Fruit fly (Drosophila melanogaster) whole organism, embryonic: ENCODE measurements around the gene CG5715.

Experiments
- Atf6 ChIP-seq: fragments of 200-800 bp; sonication (Bioruptor generic); IDR thresholded peaks from 2 replicates; pipeline ENCODE4 v1.3.6; 2022; ENCODE audit warnings: missing biosample characterization, missing genetic modification characterization
- Bgb ChIP-seq: fragments of 200-800 bp; sonication (Bioruptor generic); IDR thresholded peaks from 2 replicates; pipeline ENCODE4 v1.3.6; 2022; ENCODE audit warnings: missing biosample characterization, missing genetic modification characterization; ENCODE audit not compliant: partially characterized antibody
- CG1024 ChIP-seq: fragments of 200-800 bp; sonication (Bioruptor generic); IDR thresholded peaks from 2 replicates; pipeline ENCODE4 v1.3.6; 2022; ENCODE audit warnings: missing biosample characterization, missing genetic modification characterization
- CG11456 ChIP-seq: fragments of 200-800 bp; sonication (Bioruptor generic); IDR thresholded peaks from 3 replicates; pipeline ENCODE4 v1.3.6; 2022; ENCODE audit warnings: missing biosample characterization, missing genetic modification characterization
- CG12104 ChIP-seq: fragments of 200-800 bp; sonication (Bioruptor generic); optimal IDR thresholded peaks from 3 replicates; lab custom pipeline; 2016; ENCODE audit warnings: missing biosample characterization, missing genetic modification characterization
- CG1233 ChIP-seq: fragments of 200-800 bp; sonication (Bioruptor generic); optimal IDR thresholded peaks from 4 replicates; lab custom pipeline; 2018; ENCODE audit warnings: missing biosample characterization, mild to moderate bottlenecking, missing genetic modification characterization
- CG14965 ChIP-seq: fragments of 200-800 bp; sonication (Bioruptor generic); optimal IDR thresholded peaks from 2 replicates; lab custom pipeline; 2016; ENCODE audit warnings: missing biosample characterization, missing genetic modification characterization, borderline replicate concordance
- CG15601 ChIP-seq: fragments of 200-800 bp; sonication (Bioruptor generic); optimal IDR thresholded peaks from 3 replicates; lab custom pipeline; 2019; ENCODE audit warnings: missing biosample characterization, mild to moderate bottlenecking, missing genetic modification characterization, moderate library complexity
- CG17612 ChIP-seq: fragments of 200-800 bp; sonication (Bioruptor generic); IDR thresholded peaks from 2 replicates; pipeline ENCODE4 v1.3.6; 2022; ENCODE audit warnings: missing biosample characterization, missing genetic modification characterization
- CG2875 ChIP-seq: fragments of 200-800 bp; sonication (Bioruptor generic); optimal IDR thresholded peaks from 2 replicates; lab custom pipeline; 2017; ENCODE audit warnings: missing biosample characterization, mild to moderate bottlenecking, missing genetic modification characterization, missing genetic modification reagents
- CG32767 ChIP-seq: fragments of 200-800 bp; sonication (Bioruptor generic); IDR thresholded peaks from 2 replicates; pipeline ENCODE4 v1.3.6; 2022; ENCODE audit warnings: missing biosample characterization, missing genetic modification characterization
- CG32772 ChIP-seq: fragments of 200-800 bp; sonication (Bioruptor generic); IDR thresholded peaks from 2 replicates; pipeline ENCODE4 v1.3.6; 2022; ENCODE audit warnings: missing biosample characterization, missing genetic modification characterization
- CG3281 ChIP-seq: fragments of 200-800 bp; sonication (Bioruptor generic); optimal IDR thresholded peaks from 3 replicates; lab custom pipeline; 2017; ENCODE audit warnings: missing biosample characterization, mild to moderate bottlenecking, missing genetic modification characterization
- CG34422 ChIP-seq: fragments of 200-800 bp; sonication (Bioruptor generic); IDR thresholded peaks from 3 replicates; pipeline ENCODE4 v1.3.6; 2022; ENCODE audit warnings: missing biosample characterization, missing genetic modification characterization
- CG6272 ChIP-seq: fragments of 200-800 bp; sonication (Bioruptor generic); IDR thresholded peaks from 2 replicates; pipeline ENCODE4 v1.3.6; 2022; ENCODE audit warnings: missing biosample characterization, missing genetic modification characterization
- CG6854 ChIP-seq: fragments of 200-800 bp; sonication (Bioruptor generic); optimal IDR thresholded peaks from 3 replicates; lab custom pipeline; 2017; ENCODE audit warnings: missing biosample characterization, mild to moderate bottlenecking, missing genetic modification characterization
- CG8089 ChIP-seq: fragments of 200-800 bp; sonication (Bioruptor generic); optimal IDR thresholded peaks from 3 replicates; lab custom pipeline; 2016; ENCODE audit warnings: missing biosample characterization, missing genetic modification characterization
- CG8388 ChIP-seq: fragments of 200-800 bp; sonication (Bioruptor generic); optimal IDR thresholded peaks from 2 replicates; lab custom pipeline; 2019; ENCODE audit warnings: missing biosample characterization, mild to moderate bottlenecking, missing genetic modification characterization, moderate library complexity
- CG9215 ChIP-seq: fragments of 200-800 bp; sonication (Bioruptor generic); IDR thresholded peaks from 2 replicates; pipeline ENCODE4 v1.3.6; 2022; ENCODE audit warnings: missing biosample characterization, missing genetic modification characterization
- Fer1 ChIP-seq: fragments of 200-800 bp; sonication (Bioruptor generic); optimal IDR thresholded peaks from 2 replicates; lab custom pipeline; 2017; ENCODE audit warnings: missing biosample characterization, mild to moderate bottlenecking, missing genetic modification characterization
- HmgZ ChIP-seq: fragments of 200-800 bp; sonication (Bioruptor generic); optimal IDR thresholded peaks from 2 replicates; lab custom pipeline; 2018; ENCODE audit warnings: missing biosample characterization, mild to moderate bottlenecking, missing genetic modification characterization
- Hmr ChIP-seq: fragments of 200-800 bp; sonication (Bioruptor generic); optimal IDR thresholded peaks from 3 replicates; lab custom pipeline; 2017; ENCODE audit warnings: mild to moderate bottlenecking, missing biosample characterization, missing genetic modification reagents, missing genetic modification characterization
- Hr78 ChIP-seq, 2 experiments: fragments of 200-800 bp in 1 of 2; fragments of >200 bp in 1 of 2; sonication (Bioruptor generic) in 1 of 2; optimal IDR thresholded peaks; 2 replicates each; lab custom pipeline; 2017 to 2019; ENCODE audit warnings: missing biosample characterization in 2 of 2, missing genetic modification characterization in 2 of 2, mild to moderate bottlenecking in 1 of 2, moderate library complexity in 1 of 2
- Hsf ChIP-seq: fragments of 200-800 bp; sonication (Bioruptor generic); optimal IDR thresholded peaks from 3 replicates; lab custom pipeline; 2016; ENCODE audit warnings: missing biosample characterization, missing genetic modification characterization
- Opbp ChIP-seq: fragments of 200-800 bp; sonication (Bioruptor generic); IDR thresholded peaks from 3 replicates; pipeline ENCODE4 v1.3.6; 2022; ENCODE audit warnings: missing biosample characterization, missing genetic modification characterization; ENCODE audit not compliant: partially characterized antibody
- al ChIP-seq: fragments of 200-800 bp; sonication (Bioruptor generic); IDR thresholded peaks from 2 replicates; pipeline ENCODE4 v1.3.6; 2022; ENCODE audit warnings: missing biosample characterization, missing genetic modification characterization
- chif ChIP-seq, 2 experiments: fragments of 200-800 bp; sonication (Bioruptor generic); optimal IDR thresholded peaks; 3 replicates each; lab custom pipeline; 2016; ENCODE audit warnings: missing biosample characterization in 2 of 2, missing genetic modification characterization in 2 of 2
- dimm ChIP-seq: fragments of 200-800 bp; sonication (Bioruptor generic); IDR thresholded peaks from 2 replicates; pipeline ENCODE4 v1.3.6; 2022; ENCODE audit warnings: missing biosample characterization, missing genetic modification characterization
- dmrt11E ChIP-seq: fragments of 200-800 bp; sonication (Bioruptor generic); optimal IDR thresholded peaks from 3 replicates; lab custom pipeline; 2018; ENCODE audit warnings: missing biosample characterization, mild to moderate bottlenecking, missing genetic modification characterization, moderate library complexity
- en ChIP-seq: fragments of 200-800 bp; sonication (Bioruptor generic); optimal IDR thresholded peaks from 2 replicates; lab custom pipeline; 2016; ENCODE audit warnings: missing biosample characterization, missing genetic modification characterization
- exex ChIP-seq: fragments of 200-800 bp; sonication (Bioruptor generic); optimal IDR thresholded peaks from 4 replicates; lab custom pipeline; 2018; ENCODE audit warnings: missing biosample characterization, mild to moderate bottlenecking, missing genetic modification characterization, moderate library complexity
- gcm ChIP-seq: fragments of 200-800 bp; sonication (Bioruptor generic); optimal IDR thresholded peaks from 2 replicates; lab custom pipeline; 2019; ENCODE audit warnings: missing biosample characterization, mild to moderate bottlenecking, missing genetic modification characterization, moderate library complexity
- gem ChIP-seq: fragments of 200-800 bp; sonication (Bioruptor generic); optimal IDR thresholded peaks from 2 replicates; lab custom pipeline; 2019; ENCODE audit warnings: missing biosample characterization, mild to moderate bottlenecking, missing genetic modification characterization, moderate library complexity
- gro ChIP-seq: fragments of 200-800 bp; sonication (Bioruptor generic); optimal IDR thresholded peaks from 2 replicates; lab custom pipeline; 2016; ENCODE audit warnings: missing biosample characterization, missing genetic modification characterization
- gsb ChIP-seq: fragments of 200-800 bp; sonication (Bioruptor generic); IDR thresholded peaks from 2 replicates; pipeline ENCODE4 v1.3.6; 2022; ENCODE audit warnings: missing biosample characterization, missing genetic modification characterization
- jigr1 ChIP-seq: fragments of 200-800 bp; sonication (Bioruptor generic); IDR thresholded peaks from 3 replicates; pipeline ENCODE4 v1.3.6; 2022; ENCODE audit warnings: missing biosample characterization, missing genetic modification characterization
- luna ChIP-seq: fragments of 200-800 bp; sonication (Bioruptor generic); optimal IDR thresholded peaks from 2 replicates; lab custom pipeline; 2016; ENCODE audit warnings: missing biosample characterization, missing genetic modification characterization
- maf-S ChIP-seq: fragments of 200-800 bp; sonication (Bioruptor generic); optimal IDR thresholded peaks from 2 replicates; lab custom pipeline; 2016; ENCODE audit warnings: missing biosample characterization, missing genetic modification characterization
- mld ChIP-seq: fragments of 200-800 bp; sonication (Bioruptor generic); IDR thresholded peaks from 3 replicates; pipeline ENCODE4 v1.3.6; 2022; ENCODE audit warnings: missing biosample characterization, missing genetic modification characterization; ENCODE audit not compliant: partially characterized antibody
- p53 ChIP-seq: fragments of 200-800 bp; sonication (Bioruptor generic); optimal IDR thresholded peaks from 2 replicates; lab custom pipeline; 2016; ENCODE audit warnings: missing biosample characterization, missing genetic modification characterization
- prd ChIP-seq, 3 experiments: fragments of >200 bp in 2 of 3; fragments of 200-800 bp in 1 of 3; sonication (Bioruptor generic) in 1 of 3; optimal IDR thresholded peaks in 2 of 3; IDR thresholded peaks in 1 of 3; 2 replicates in 2 of 3; 3 replicates in 1 of 3; pipeline versions ENCODE4 v1.3.6 to Lab custom; 2017 to 2022; ENCODE audit warnings: missing biosample characterization in 1 of 3, missing genetic modification characterization in 1 of 3
- sc ChIP-seq, 3 experiments: fragments of >200 bp in 2 of 3; fragments of 200-800 bp in 1 of 3; sonication (Bioruptor generic) in 1 of 3; optimal IDR thresholded peaks; 2 replicates in 2 of 3; 3 replicates in 1 of 3; lab custom pipeline; 2017; ENCODE audit warnings: mild to moderate bottlenecking in 1 of 3, missing biosample characterization in 1 of 3, missing genetic modification characterization in 1 of 3, missing genetic modification reagents in 1 of 3
- sima ChIP-seq: fragments of 200-800 bp; sonication (Bioruptor generic); optimal IDR thresholded peaks from 2 replicates; lab custom pipeline; 2016; ENCODE audit warnings: missing biosample characterization, missing genetic modification characterization
- tna ChIP-seq: fragments of 200-800 bp; sonication (Bioruptor generic); IDR thresholded peaks from 2 replicates; pipeline ENCODE4 v1.3.6; 2022; ENCODE audit warnings: missing biosample characterization, missing genetic modification characterization; ENCODE audit not compliant: partially characterized antibody
- trem ChIP-seq: fragments of 200-800 bp; optimal IDR thresholded peaks from 3 replicates; lab custom pipeline; 2019; ENCODE audit warnings: missing biosample characterization, mild to moderate bottlenecking, missing genetic modification characterization, moderate library complexity
- usp ChIP-seq: fragments of >200 bp; optimal IDR thresholded peaks from 2 replicates; lab custom pipeline; 2017; ENCODE audit warnings: missing biosample characterization, missing genetic modification characterization
- wek ChIP-seq: fragments of 200-800 bp; sonication (Bioruptor generic); optimal IDR thresholded peaks from 3 replicates; lab custom pipeline; 2018; ENCODE audit warnings: missing biosample characterization, mild to moderate bottlenecking, missing genetic modification characterization, moderate library complexity
- zen ChIP-seq: fragments of 200-800 bp; sonication (Bioruptor generic); optimal IDR thresholded peaks from 3 replicates; lab custom pipeline; 2018; ENCODE audit warnings: missing biosample characterization, mild to moderate bottlenecking, missing genetic modification characterization, moderate library complexity

CG5715 gene

DNA sequence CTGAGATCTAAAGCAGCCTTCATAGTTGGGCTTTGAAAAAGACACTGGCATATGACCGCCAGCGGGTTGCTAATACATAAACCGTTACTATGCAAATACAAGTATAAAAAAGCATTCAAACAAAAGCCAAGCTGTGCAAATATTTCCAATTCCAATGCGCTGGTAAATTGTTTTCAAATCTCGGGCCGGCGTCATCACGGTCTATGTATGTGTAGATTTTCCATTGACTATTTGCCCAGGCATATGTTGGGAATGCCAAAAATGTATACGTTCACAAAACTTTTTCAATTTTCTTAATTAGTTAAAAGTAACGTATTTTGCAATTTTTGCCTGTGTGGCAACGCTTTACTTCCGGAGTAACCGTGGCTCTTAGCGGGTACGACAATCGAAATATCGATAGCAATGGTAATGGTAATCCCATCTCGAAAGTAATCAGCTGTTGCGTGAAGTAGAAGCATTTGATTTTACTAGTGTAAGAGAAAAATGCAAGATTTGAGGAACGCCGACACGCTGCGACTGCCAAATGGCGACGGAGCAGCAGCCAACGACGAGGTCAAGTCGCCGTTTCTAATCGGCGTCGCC lies 4.3 kb downstream of the CG5715 start, which contains the start of the genes CG34290 and Uck (continued):
- TF ChIP-seq en (peak; percentile 60), CG32772 (GFP tag; lab: Robert Waterston, UW) (0 out of 2 replicates have a peak, but pooled peaks have one; percentile 14), sc (optimal IDR thresholded peaks at IDR 0.05; lab: Kevin White, UChicago) (no peak), sc (GFP tag; optimal IDR thresholded peaks at IDR 0.05; lab: Kevin White, UChicago) (peak; percentile 51), CG1024 (GFP tag; lab: Robert Waterston, UW) (no peak), Opbp (GFP tag; lab: Robert Waterston, UW) (peak; percentile 86), CG14965 (GFP tag; lab: Kevin White, UChicago) (no peak), prd (optimal IDR thresholded peaks at IDR 0.05; lab: Kevin White, UChicago) (no peak), prd (GFP tag; IDR thresholded peaks at IDR 0.05; lab: Robert Waterston, UW) (peak; percentile 47; the same call in 2 of the 3 replicates), CG34422 (GFP tag; lab: Robert Waterston, UW) (no peak), CG2875 (GFP tag; lab: Kevin White, UChicago) (peak; percentile 57), gcm (GFP tag; lab: Kevin White, UChicago) (peak; percentile 38), CG6272 (GFP tag; lab: Robert Waterston, UW) (peak; percentile 15; the same call in 1 of the 2 replicates), CG17612 (no peak), usp (GFP tag; lab: Kevin White, UChicago) (no peak), gem (tag; lab: Kevin White, UChicago) (peak; percentile 45), al (GFP tag; lab: Robert Waterston, UW) (peak; percentile 39; the same call in 1 of the 2 replicates), wek (GFP tag; lab: Kevin White, UChicago) (peak; percentile 81), CG15601 (peak; percentile 78), dimm (GFP tag; lab: Robert Waterston, UW) (no peak), CG6854 (GFP tag; lab: Kevin White, UChicago) (peak; percentile 84), Bgb (peak; percentile 86), CG8089 (GFP tag; lab: Kevin White, UChicago) (peak; percentile 67), mld (GFP tag; lab: Robert Waterston, UW) (peak; percentile 65; the same call in 1 of the 3 replicates), CG1233 (GFP tag; lab: Kevin White, UChicago) (peak; percentile 92), Fer1 (GFP tag; lab: Kevin White, UChicago) (peak; percentile 92), chif (GFP tag; optimal IDR thresholded peaks at IDR 0.05; lab: Kevin White, UChicago) (peak; percentile 53 to 77), gsb (GFP tag; lab: Robert Waterston, UW) (peak; percentile 61), CG11456 (peak; percentile 76; the same call in 2 of the 3 replicates), CG9215 (GFP tag; lab: Robert Waterston, UW) (no peak), dmrt11E (tag; lab: Kevin White, UChicago) (peak; percentile 33), CG32767 (GFP tag; lab: Robert Waterston, UW) (0 out of 2 replicates have a peak, but pooled peaks have one; percentile 18), trem (tag; lab: Kevin White, UChicago) (peak; percentile 88), tna (GFP tag; lab: Robert Waterston, UW) (peak; percentile 43), maf-S (GFP tag; lab: Kevin White, UChicago) (peak; percentile 54), HmgZ (peak; percentile 91), CG3281 (GFP tag; lab: Kevin White, UChicago) (peak; percentile 84), Atf6 (peak; percentile 65), Hsf (GFP tag; lab: Kevin White, UChicago) (peak; percentile 78), Hr78 (GFP tag; optimal IDR thresholded peaks at IDR 0.05; lab: Kevin White, UChicago) (peak in 1 of 2 experiments; percentile 13), Hmr (GFP tag; lab: Kevin White, UChicago) (peak; percentile 94), zen (tag; lab: Kevin White, UChicago) (peak; percentile 86), sima (GFP tag; lab: Kevin White, UChicago) (peak; percentile 43), gro (GFP tag; lab: Kevin White, UChicago) (peak; percentile 90), jigr1 (GFP tag; lab: Robert Waterston, UW) (no peak), exex (tag; lab: Kevin White, UChicago) (peak; percentile 69), luna (peak; percentile 44), CG8388 (GFP tag; lab: Kevin White, UChicago) (peak; percentile 38), CG12104 (GFP tag; lab: Kevin White, UChicago) (peak; percentile 81), p53 (GFP tag; lab: Kevin White, UChicago) (peak; percentile 69)
